Worm (Caenorhabditis elegans) whole organism, mixed stage, embryonic: ENCODE measurements around the gene clec-240.
A peak's percentile ranks its signal among the peaks of the same experiment; 100 is the strongest.

ENCODE experiments used
- bed-3 ChIP-seq: fragments of 200-800 bp; sonication (Bioruptor generic); optimal IDR thresholded peaks from 3 replicates; lab custom pipeline; 2018; ENCODE audit warnings: mild to moderate bottlenecking, missing genetic modification characterization, moderate library complexity, missing compliant biosample characterization
- blmp-1 ChIP-seq: fragments of 150-350 bp; optimal IDR thresholded peaks from 2 replicates; lab custom pipeline; 2014; ENCODE audit warnings: missing biosample characterization, missing genetic modification characterization
- ceh-39 ChIP-seq: fragments of 150-350 bp; optimal IDR thresholded peaks from 2 replicates; lab custom pipeline; 2014; ENCODE audit warnings: missing biosample characterization, missing genetic modification characterization
- ceh-43 ChIP-seq: fragments of 200-800 bp; sonication (Bioruptor generic); optimal IDR thresholded peaks from 2 replicates; lab custom pipeline; 2018; ENCODE audit warnings: mild to moderate bottlenecking, missing genetic modification characterization, moderate library complexity, missing compliant biosample characterization
- ces-1 ChIP-seq: fragments of 150-350 bp; optimal IDR thresholded peaks from 2 replicates; lab custom pipeline; 2014; ENCODE audit warnings: missing biosample characterization, missing genetic modification reagents, missing genetic modification characterization
- cnd-1 ChIP-seq: fragments of 200-800 bp; sonication (Bioruptor generic); optimal IDR thresholded peaks from 2 replicates; lab custom pipeline; 2018; ENCODE audit warnings: mild to moderate bottlenecking, missing genetic modification characterization, missing compliant biosample characterization
- drap-1 ChIP-seq: fragments of 200-800 bp; sonication (Bioruptor generic); optimal IDR thresholded peaks from 3 replicates; lab custom pipeline; 2018; ENCODE audit warnings: mild to moderate bottlenecking, missing genetic modification characterization, missing compliant biosample characterization
- elt-1 ChIP-seq: sonication (generic microtip); optimal IDR thresholded peaks from 2 replicates; lab custom pipeline; 2017; ENCODE audit warnings: missing genetic modification characterization, mild to moderate bottlenecking, missing compliant biosample characterization, antibody characterized with exemption, moderate library complexity, borderline replicate concordance; ENCODE audit not compliant: insufficient read depth
- elt-3 ChIP-seq: fragments of 150-350 bp; optimal IDR thresholded peaks from 2 replicates; lab custom pipeline; 2014; ENCODE audit warnings: missing biosample characterization, missing genetic modification characterization
- ham-2 ChIP-seq: fragments of 200-800 bp; sonication (Bioruptor generic); optimal IDR thresholded peaks from 2 replicates; lab custom pipeline; 2018; ENCODE audit warnings: mild to moderate bottlenecking, missing genetic modification characterization, missing compliant biosample characterization
- hlh-1 ChIP-seq: fragments of 150-350 bp; optimal IDR thresholded peaks from 2 replicates; lab custom pipeline; 2014; ENCODE audit warnings: missing biosample characterization, missing genetic modification reagents, missing genetic modification characterization
- lin-13 ChIP-seq: fragments of 150-350 bp; optimal IDR thresholded peaks from 2 replicates; lab custom pipeline; 2014; ENCODE audit warnings: missing biosample characterization, missing genetic modification characterization
- lin-32 ChIP-seq: fragments of 200-800 bp; sonication (Bioruptor generic); optimal IDR thresholded peaks from 2 replicates; lab custom pipeline; 2018; ENCODE audit warnings: mild to moderate bottlenecking, missing genetic modification characterization, missing compliant biosample characterization
- lsy-2 ChIP-seq: fragments of 150-350 bp; optimal IDR thresholded peaks from 2 replicates; lab custom pipeline; 2014; ENCODE audit warnings: missing biosample characterization, missing genetic modification characterization
- mab-5 ChIP-seq: fragments of 150-350 bp; optimal IDR thresholded peaks from 2 replicates; lab custom pipeline; 2014; ENCODE audit warnings: missing biosample characterization, missing genetic modification characterization
- mep-1 ChIP-seq: fragments of 150-350 bp; optimal IDR thresholded peaks from 2 replicates; lab custom pipeline; 2017; ENCODE audit warnings: missing biosample characterization, missing genetic modification reagents, missing genetic modification characterization, inconsistent platforms
- nhr-12 ChIP-seq: fragments of 150-350 bp; optimal IDR thresholded peaks from 2 replicates; lab custom pipeline; 2014; ENCODE audit warnings: missing biosample characterization, missing genetic modification characterization
- nhr-2 ChIP-seq: fragments of 150-350 bp; optimal IDR thresholded peaks from 2 replicates; lab custom pipeline; 2014; ENCODE audit warnings: missing biosample characterization, missing genetic modification characterization
- nhr-237 ChIP-seq: fragments of 150-350 bp; optimal IDR thresholded peaks from 2 replicates; lab custom pipeline; 2014; ENCODE audit warnings: missing biosample characterization, missing genetic modification characterization
- nhr-28 ChIP-seq: fragments of 150-350 bp; optimal IDR thresholded peaks from 2 replicates; lab custom pipeline; 2014; ENCODE audit warnings: missing biosample characterization, missing genetic modification characterization
- nhr-76 ChIP-seq: sonication (generic microtip); optimal IDR thresholded peaks from 2 replicates; lab custom pipeline; 2017; ENCODE audit warnings: missing biosample characterization, missing genetic modification characterization
- pha-4 ChIP-seq: fragments of 150-350 bp; optimal IDR thresholded peaks from 2 replicates; lab custom pipeline; 2018; ENCODE audit warnings: missing biosample characterization, missing genetic modification reagents, missing genetic modification characterization
- sem-2 ChIP-seq: fragments of 200-800 bp; sonication (Bioruptor generic); optimal IDR thresholded peaks from 2 replicates; lab custom pipeline; 2018; ENCODE audit warnings: mild to moderate bottlenecking, missing genetic modification characterization, missing compliant biosample characterization
- snpc-4 ChIP-seq: fragments of 150-350 bp; optimal IDR thresholded peaks from 2 replicates; lab custom pipeline; 2014; ENCODE audit warnings: missing biosample characterization, missing genetic modification characterization
- sptf-1 ChIP-seq: sonication (generic microtip); optimal IDR thresholded peaks from 2 replicates; lab custom pipeline; 2017; ENCODE audit warnings: mild to moderate bottlenecking, missing genetic modification characterization, moderate library complexity, missing compliant biosample characterization
- tbx-8 ChIP-seq: fragments of 200-800 bp; sonication (Bioruptor generic); optimal IDR thresholded peaks from 2 replicates; lab custom pipeline; 2018; ENCODE audit warnings: mild to moderate bottlenecking, missing genetic modification characterization, moderate library complexity, missing compliant biosample characterization
- unc-120 ChIP-seq: sonication (generic microtip); optimal IDR thresholded peaks from 2 replicates; lab custom pipeline; 2017; ENCODE audit warnings: missing genetic modification characterization, missing compliant biosample characterization; ENCODE audit not compliant: poor library complexity, severe bottlenecking
- unc-39 ChIP-seq: fragments of 150-350 bp; optimal IDR thresholded peaks from 2 replicates; lab custom pipeline; 2014; ENCODE audit warnings: missing biosample characterization, missing genetic modification characterization
- unc-62 ChIP-seq: fragments of 150-350 bp; optimal IDR thresholded peaks from 2 replicates; lab custom pipeline; 2014; ENCODE audit warnings: missing biosample characterization, missing genetic modification reagents, missing genetic modification characterization
- zip-8 ChIP-seq: fragments of 150-350 bp; optimal IDR thresholded peaks from 2 replicates; lab custom pipeline; 2014; ENCODE audit warnings: missing biosample characterization, missing genetic modification characterization
- ztf-11 ChIP-seq: fragments of 150-350 bp; optimal IDR thresholded peaks from 2 replicates; lab custom pipeline; 2014; ENCODE audit warnings: missing biosample characterization, missing genetic modification characterization

Gene clec-240

DNA sequence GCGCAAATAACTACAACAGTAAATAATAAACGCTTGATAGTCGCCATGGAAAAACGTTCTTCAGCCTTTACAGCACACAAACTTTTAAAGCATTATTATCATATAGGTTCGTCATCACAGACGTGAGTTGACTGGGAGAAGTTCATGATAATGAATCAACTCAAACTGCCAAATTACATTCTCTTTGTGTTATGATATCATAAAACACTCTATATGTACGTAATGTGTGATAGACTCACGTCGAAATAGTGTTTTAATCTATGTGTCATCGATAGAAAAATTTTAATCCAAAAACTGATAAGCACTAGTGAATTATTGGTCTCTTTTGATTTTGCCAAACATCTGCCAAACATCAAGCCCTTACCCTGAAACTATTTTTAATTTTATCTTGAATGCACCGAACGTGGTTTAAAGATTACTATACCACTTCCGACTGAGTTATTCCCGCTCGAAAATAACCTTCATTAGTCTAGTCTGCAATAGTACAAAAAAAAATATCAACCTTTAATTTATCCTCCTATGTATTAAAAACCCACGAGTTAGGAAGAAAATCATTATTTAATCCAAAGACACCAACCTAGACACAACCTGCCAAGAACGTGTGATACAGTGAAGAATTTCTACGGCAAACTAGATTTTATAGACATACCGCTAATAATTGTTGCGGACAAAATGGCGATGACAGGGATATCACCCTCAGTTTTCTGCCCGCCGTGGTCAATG is at the start of gene clec-240, which contains the start of gene clc-12:
TSS of gene clec-240 (plus strand) at position 673 of the 723 bp plus-strand sequence.
TSS of gene clc-12 (minus strand) at position 47 of the 723 bp plus-strand sequence.
- no peak for TF ChIP-seq nhr-76
- no peak for TF ChIP-seq unc-62
- TF ChIP-seq nhr-237 (tag; lab: Kevin White, UChicago), result no peak

DNA sequence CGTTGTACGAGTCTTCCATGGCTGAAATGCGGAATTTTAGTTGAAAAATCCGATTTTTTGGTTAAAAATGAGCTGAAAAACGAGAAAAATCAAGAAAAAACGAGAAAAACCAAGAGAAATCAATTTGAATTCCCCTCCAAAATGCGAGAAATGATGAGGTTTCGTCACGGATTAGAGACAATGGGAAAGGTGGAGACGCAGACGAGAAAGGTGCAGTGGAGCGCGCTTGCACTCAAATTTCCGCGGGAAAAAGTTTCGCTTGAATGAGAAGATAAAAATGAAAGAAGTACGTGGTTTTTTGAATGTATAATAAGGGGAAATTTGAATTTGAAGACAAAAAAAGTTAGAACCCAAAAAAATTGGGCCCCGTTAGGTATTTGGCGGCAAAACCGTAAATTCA is 44.2 kb upstream of the clec-240 start, which contains the start of gene efl-1:
TSS of gene efl-1 (minus strand) at position 21 of the 400 bp plus-strand sequence.
- TF ChIP-seq mep-1 (tag; lab: Kevin White, UChicago), result peak; percentile 98
- peak; percentile 58 for TF ChIP-seq pha-4 (tag; lab: Kevin White, UChicago)
- no peak for TF ChIP-seq ham-2 (GFP tag; lab: Kevin White, UChicago)
- TF ChIP-seq sptf-1 (tag; lab: Kevin White, UChicago), result peak; percentile 37
- TF ChIP-seq lin-13 (tag; lab: Kevin White, UChicago), result peak; percentile 88
- peak; percentile 82 for TF ChIP-seq lsy-2 (tag; lab: Kevin White, UChicago)
- peak; percentile 88 for TF ChIP-seq nhr-237 (tag; lab: Kevin White, UChicago)
- peak; percentile 33 for TF ChIP-seq hlh-1 (tag; lab: Kevin White, UChicago)
- no peak for TF ChIP-seq unc-120 (tag; lab: Kevin White, UChicago)
- TF ChIP-seq nhr-28, result no peak
- peak; percentile 36 for TF ChIP-seq unc-62
- peak; percentile 37 for TF ChIP-seq ztf-11 (tag; lab: Kevin White, UChicago)
- peak; percentile 52 for TF ChIP-seq mab-5 (tag; lab: Kevin White, UChicago)
- no peak for TF ChIP-seq cnd-1 (tag; lab: Kevin White, UChicago)
- TF ChIP-seq ces-1, result peak; percentile 96
- peak; percentile 31 for TF ChIP-seq ceh-39 (tag; lab: Kevin White, UChicago)
- no peak for TF ChIP-seq bed-3 (GFP tag; lab: Kevin White, UChicago)
- no peak for TF ChIP-seq ceh-43 (GFP tag; lab: Kevin White, UChicago)
- TF ChIP-seq blmp-1 (tag; lab: Kevin White, UChicago), result no peak
- peak; percentile 47 for TF ChIP-seq elt-3 (tag; lab: Kevin White, UChicago)
- peak; percentile 77 for TF ChIP-seq drap-1

DNA sequence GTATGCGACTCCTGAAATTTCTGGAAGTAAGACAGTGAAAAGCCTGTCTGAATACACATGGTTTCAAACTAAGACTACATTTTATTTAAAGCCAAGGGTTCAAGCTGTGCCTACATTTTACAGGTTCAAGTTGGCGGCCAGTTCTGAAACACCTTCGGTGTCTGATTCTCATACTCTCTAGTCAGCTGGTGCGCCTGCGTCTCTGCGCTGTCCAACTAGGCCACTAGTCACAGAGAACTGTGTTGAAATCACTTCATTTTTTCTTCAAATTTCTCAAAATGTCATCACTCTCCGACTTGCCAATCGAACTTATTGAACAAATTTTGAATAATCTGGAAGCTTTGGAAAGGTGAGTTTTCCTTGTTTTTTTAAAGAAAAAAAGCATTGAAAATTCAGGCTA is 43.2 kb upstream of the clec-240 start, which contains the start of gene fbxa-90:
TSS of gene fbxa-90 (plus strand) at position 179 of the 400 bp plus-strand sequence.
- TF ChIP-seq drap-1 (no peak), ham-2 (GFP tag; lab: Kevin White, UChicago) (no peak), snpc-4 (tag; lab: Kevin White, UChicago) (no peak), hlh-1 (tag; lab: Kevin White, UChicago) (no peak), bed-3 (GFP tag; lab: Kevin White, UChicago) (no peak), mab-5 (tag; lab: Kevin White, UChicago) (no peak)

DNA sequence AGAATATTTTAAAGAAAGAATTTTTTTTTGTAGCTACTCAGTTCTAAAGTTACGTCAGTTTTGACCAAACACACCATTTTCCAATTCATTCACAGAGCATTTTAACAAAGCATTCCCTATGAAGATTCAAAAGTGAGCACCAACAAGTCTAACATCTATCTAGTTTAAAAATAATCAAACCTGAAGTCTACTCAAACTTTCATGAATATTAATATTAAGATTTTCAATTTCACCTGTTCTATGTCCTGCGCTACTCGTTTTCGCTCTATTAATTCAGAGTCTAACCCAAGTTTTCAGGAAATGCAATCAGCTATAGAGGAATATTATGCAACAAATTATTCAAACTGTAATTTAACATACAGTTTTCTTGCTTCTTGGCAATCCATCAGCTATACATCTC is 37.7 kb upstream of the clec-240 start, which contains the start of gene srh-119:
TSS of gene srh-119 (plus strand) at position 301 of the 400 bp plus-strand sequence.
- TF ChIP-seq lin-32 (GFP tag; lab: Kevin White, UChicago) (no peak), nhr-2 (no peak), unc-120 (tag; lab: Kevin White, UChicago) (no peak), ceh-39 (tag; lab: Kevin White, UChicago) (no peak), nhr-237 (tag; lab: Kevin White, UChicago) (no peak), unc-62 (no peak), bed-3 (GFP tag; lab: Kevin White, UChicago) (no peak), ces-1 (no peak), zip-8 (tag; lab: Kevin White, UChicago) (no peak), unc-39 (tag; lab: Kevin White, UChicago) (no peak), pha-4 (tag; lab: Kevin White, UChicago) (no peak), elt-1 (tag; lab: Kevin White, UChicago) (no peak), tbx-8 (GFP tag; lab: Kevin White, UChicago) (no peak), elt-3 (tag; lab: Kevin White, UChicago) (no peak), snpc-4 (tag; lab: Kevin White, UChicago) (no peak), sem-2 (GFP tag; lab: Kevin White, UChicago) (no peak), nhr-12 (no peak), drap-1 (no peak)
- TF ChIP-seq, all 35 proteins: peak for 0
